Fruit fly (Drosophila melanogaster) Kc167 (cell line): ENCODE data around the gene CG4730.

Source experiments
- Myc ChIP-seq: fragments of >200 bp; optimal IDR thresholded peaks from 2 replicates; lab custom pipeline; 2017; ENCODE audit warnings: missing external identifiers
- h ChIP-seq: fragments of >200 bp; optimal IDR thresholded peaks from 3 replicates; lab custom pipeline; 2018; ENCODE audit warnings: missing external identifiers
- psq ChIP-seq: fragments of >200 bp; optimal IDR thresholded peaks from 2 replicates; lab custom pipeline; 2017; ENCODE audit warnings: missing external identifiers
- ttk ChIP-seq: sonication (Bioruptor generic); optimal IDR thresholded peaks from 2 replicates; lab custom pipeline; 2017; ENCODE audit warnings: missing external identifiers

DNA sequence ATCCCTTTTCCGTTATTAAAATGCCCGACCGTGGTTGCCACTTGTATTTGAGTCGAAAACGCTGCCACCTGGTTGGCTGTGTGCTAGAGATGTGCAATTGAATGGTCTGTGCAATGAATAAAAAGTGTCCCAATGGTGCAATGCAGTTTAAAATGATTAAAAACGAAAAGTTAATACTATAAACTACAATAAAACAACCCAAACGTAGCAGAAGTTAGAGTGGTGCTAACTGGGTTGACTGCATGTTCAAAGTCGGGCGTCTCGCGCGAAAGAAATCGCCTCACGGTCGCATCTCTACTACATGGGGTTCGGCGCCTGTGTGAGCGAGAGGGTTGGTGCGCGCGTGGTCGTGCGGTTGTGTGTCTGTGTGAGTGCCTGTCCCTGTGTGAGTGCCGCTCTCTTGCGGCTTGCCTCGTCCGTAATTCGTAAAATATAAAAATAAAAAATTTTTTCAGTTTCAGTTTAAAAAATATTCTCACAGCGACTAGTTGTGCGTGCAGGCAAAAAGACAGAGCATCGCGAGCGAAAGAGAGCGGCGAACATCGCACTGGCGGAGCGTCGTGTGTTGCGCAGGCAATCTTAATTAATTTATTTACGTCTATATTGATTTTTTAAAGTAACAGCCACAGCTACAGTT lies 31.5 kb downstream of the CG4730 start:
- TF ChIP-seq Myc (lab: Kevin White, UChicago) (no peak), h (lab: Kevin White, UChicago) (no peak), psq (lab: Kevin White, UChicago) (no peak), ttk (no peak)
